Worm (Caenorhabditis elegans) whole organism, L4 larva: ENCODE results near the gene clec-165.

ENCODE experiments used
- aly-2 ChIP-seq: sonication (generic microtip); optimal IDR thresholded peaks from 2 replicates; lab custom pipeline; 2018; ENCODE audit warnings: missing biosample characterization, missing genetic modification characterization
- ama-1 ChIP-seq: fragments of 150-350 bp; optimal IDR thresholded peaks from 2 replicates; lab custom pipeline; 2014; ENCODE audit warnings: inconsistent platforms, mixed read lengths
- lsy-2 ChIP-seq, 2 experiments: fragments of 150-350 bp in 1 of 2; sonication (generic microtip) in 1 of 2; optimal IDR thresholded peaks; 2 replicates each; lab custom pipeline; 2014 to 2017; ENCODE audit warnings: missing biosample characterization in 2 of 2, missing genetic modification characterization in 2 of 2
- snpc-4 ChIP-seq: fragments of 150-350 bp; optimal IDR thresholded peaks from 2 replicates; lab custom pipeline; 2014; ENCODE audit warnings: missing biosample characterization, missing genetic modification characterization

DNA sequence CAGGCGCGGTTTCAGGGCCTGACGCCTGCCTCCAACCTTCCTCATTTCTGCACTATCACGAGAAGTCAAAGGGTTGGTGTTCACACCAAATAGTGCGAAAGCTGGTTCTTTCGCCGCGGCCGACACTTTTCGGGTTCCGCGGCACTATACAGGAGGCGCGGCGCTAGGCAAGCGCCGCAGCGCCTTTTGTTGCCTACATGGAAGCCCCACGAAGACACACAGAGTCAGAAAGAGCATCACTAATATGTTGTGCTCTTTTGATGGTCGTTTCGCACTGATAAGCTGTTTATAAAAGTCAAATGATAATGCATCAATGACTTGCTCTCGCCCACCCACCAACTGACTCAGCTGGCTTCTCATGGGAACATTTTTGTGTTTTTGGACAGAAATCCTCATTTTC lies 34.8 kb downstream of the clec-165 start:
- TF ChIP-seq ama-1 (lab: Kevin White, UChicago) (no peak), lsy-2 (tag; optimal IDR thresholded peaks at IDR 0.05; lab: Kevin White, UChicago) (no peak), snpc-4 (tag; lab: Kevin White, UChicago) (no peak), aly-2 (no peak)
